Fruit fly (Drosophila melanogaster): Measurements from ENCODE around the gene CG13065.

The CG13065 gene

dm6 chr3L:16277135-16277534 is at the start of gene CG13065:
Gene CG13065, plus strand, starts transcription at chr3L:16277435.
- no peak for TF ChIP-seq noc (tag; optimal IDR thresholded peaks at IDR 0.05)

- no peak for TF ChIP-seq noc (tag; optimal IDR thresholded peaks at IDR 0.05)
These were observed 48.5 kb upstream of the CG13065 start, which contains the start of gene Tmx3 for dm6 chr3L:16228659-16229205. Gene Tmx3, plus strand, starts transcription at chr3L:16229100.

dm6 chr3L:16231857-16232256 is 45.4 kb upstream of the CG13065 start, which contains the start of the genes PDCD-5 and MED10:
Gene PDCD-5, minus strand, starts transcription at chr3L:16232038.
Gene MED10, plus strand, starts transcription at chr3L:16232084.
- no peak for TF ChIP-seq noc (tag; optimal IDR thresholded peaks at IDR 0.05)

DNA sequence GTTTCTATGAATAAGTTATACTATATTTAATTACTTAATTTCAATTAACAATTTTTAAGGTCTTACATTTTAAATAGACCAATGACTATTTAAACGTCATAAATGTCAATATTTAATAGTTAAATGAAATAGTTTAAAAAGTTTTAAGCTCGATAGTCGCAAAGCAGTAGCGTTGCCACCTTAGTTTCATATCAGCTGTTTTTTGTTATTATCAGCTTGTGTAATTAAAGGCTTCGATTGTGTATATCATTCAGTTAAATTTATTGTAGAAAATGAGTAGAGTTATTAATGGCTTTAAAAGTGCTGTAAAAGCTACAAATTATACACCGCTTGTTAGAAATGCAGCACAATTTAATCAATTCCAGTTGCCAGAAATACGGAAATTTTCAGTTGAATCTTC is 44.3 kb upstream of the CG13065 start, which contains the start of gene Hsc20:
Hsc20 (plus strand) TSS at position 204 of the 400 bp plus-strand sequence.
- no peak for TF ChIP-seq noc (tag; optimal IDR thresholded peaks at IDR 0.05)

DNA sequence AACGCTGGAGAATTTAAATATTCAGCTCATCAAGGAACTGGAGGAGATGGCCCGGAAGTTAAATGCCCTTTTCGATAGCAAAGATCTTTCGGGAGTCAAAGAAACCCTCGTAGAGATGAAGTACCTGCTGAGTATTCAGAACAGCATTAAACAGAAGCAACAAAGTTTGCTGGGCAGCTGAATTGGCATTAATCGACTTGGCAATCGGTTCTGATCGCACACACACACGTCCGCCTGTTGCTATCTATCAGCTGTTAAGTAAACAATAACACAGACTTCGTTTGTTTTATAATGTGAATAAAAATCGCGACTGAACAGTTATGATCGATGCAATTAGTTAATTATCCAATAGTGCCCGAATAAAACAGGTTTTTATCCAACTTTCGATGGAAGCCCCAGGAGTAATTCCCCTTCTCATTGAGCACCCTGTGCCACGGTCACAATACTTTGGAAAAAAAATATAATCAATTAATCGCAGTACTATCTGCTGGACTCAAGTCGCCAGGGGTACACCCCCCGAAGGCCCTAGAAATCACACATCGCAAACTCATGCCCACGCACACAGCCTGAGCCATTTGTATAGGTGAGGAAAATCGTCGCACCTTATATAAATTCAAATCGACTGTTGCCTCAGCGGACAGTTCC is 43.3 kb upstream of the CG13065 start:
- peak; percentile 10 for TF ChIP-seq noc (tag; optimal IDR thresholded peaks at IDR 0.05)

DNA sequence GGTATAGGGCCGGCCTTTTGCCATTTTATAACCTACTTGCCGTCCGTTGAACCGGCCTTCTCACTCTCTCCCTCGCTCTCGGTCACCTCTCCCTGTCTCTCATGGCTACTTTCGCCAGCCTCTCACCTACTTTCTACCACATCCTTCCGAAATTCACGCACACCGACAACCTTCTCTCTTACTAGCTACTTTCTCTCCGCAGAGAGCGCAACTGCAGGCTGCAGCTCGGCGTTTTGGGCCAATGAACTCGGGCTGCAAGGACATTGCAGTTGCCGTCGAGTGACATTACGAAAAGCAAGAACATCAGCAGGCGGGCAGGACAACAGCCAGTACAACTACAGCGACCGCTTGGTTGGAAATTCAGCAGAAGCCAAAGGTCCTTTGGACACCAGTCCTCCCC is 35.9 kb upstream of the CG13065 start:
- TF ChIP-seq noc (tag; optimal IDR thresholded peaks at IDR 0.05) = no peak

DNA sequence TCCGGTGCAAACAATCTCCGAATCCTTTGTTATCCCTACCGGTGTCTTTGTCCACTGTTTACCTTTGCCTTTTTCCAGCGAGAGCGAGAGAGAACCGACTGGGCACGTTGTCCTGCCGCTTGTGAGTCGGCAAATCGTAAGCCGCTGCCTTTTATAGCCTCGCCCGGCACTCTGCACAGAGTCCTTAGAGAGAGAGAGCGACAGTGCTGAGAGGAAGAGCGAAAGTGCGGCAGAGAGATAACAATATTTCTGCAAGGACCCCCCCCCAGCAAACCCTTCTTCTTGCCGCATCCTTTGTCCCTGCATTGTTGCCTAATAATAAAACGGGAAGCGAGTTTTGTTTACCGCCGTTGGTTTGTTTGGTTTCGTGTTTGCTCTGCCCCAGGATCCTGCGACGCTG is 25.0 kb upstream of the CG13065 start, which contains the start of gene CG13055:
CG13055 (minus strand) TSS at position 101 of the 400 bp plus-strand sequence.
- TF ChIP-seq noc (tag; optimal IDR thresholded peaks at IDR 0.05) = no peak

- TF ChIP-seq noc (tag; optimal IDR thresholded peaks at IDR 0.05) = no peak
These were observed 20.1 kb upstream of the CG13065 start, which contains the start of gene CG13054 for dm6 chr3L:16257118-16257627. Gene CG13054, minus strand, starts transcription at chr3L:16257191.

dm6 chr3L:16259552-16259951 is 17.7 kb upstream of the CG13065 start, which contains the start of gene CG13053:
Gene CG13053, minus strand, starts transcription at chr3L:16259722.
- TF ChIP-seq noc (tag; optimal IDR thresholded peaks at IDR 0.05) = no peak

DNA sequence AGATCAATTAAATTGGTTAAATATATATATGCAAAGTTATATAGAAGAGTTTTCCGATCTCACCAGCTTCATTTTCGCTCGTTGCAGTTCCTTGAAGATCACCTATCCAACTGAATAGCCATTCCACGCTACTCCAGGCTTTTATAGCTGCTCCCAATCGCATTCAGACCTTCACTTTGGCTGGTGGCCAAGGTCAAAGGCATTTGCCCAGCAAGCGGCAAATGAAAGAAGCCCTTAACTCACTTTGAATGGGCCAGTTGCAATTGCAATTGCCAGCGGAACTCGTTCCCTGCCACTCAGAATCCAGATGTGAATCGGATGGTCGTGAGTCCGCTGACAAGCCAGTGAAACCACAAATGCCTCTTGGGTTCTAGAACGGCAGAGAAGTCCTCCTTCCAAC is 15.7 kb upstream of the CG13065 start, which contains the start of gene CG34247:
CG34247 (minus strand) TSS at position 101 of the 400 bp plus-strand sequence.
- no peak for TF ChIP-seq noc (tag; optimal IDR thresholded peaks at IDR 0.05)

- no peak for TF ChIP-seq noc (tag; optimal IDR thresholded peaks at IDR 0.05)
These were observed 14.8 kb upstream of the CG13065 start, which contains the start of gene CG13071 for dm6 chr3L:16262440-16262839. Gene CG13071, plus strand, starts transcription at chr3L:16262740.

- TF ChIP-seq noc (tag; optimal IDR thresholded peaks at IDR 0.05) = no peak
These were observed 14.2 kb upstream of the CG13065 start, which contains the start of gene CG13070 for dm6 chr3L:16263043-16263442. Gene CG13070, plus strand, starts transcription at chr3L:16263343.

DNA sequence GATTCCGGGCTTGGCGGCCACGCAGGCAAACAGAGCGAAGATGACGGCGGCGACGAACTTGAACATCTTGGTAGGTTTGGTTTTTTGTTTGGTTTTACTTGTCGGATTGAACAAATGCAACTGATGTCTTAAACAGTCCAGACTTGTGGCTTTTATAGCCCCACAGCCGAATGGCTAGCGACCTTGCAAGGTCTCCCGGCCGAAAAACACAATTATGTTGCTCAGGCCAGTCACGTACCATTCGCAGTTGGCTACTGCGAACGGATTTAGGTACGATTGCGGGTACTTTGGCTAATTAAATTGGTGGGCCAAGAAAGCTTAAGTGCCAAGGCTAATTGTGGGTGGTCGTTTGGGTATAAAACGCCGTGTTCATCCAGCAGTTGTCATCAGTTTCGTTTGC is 12.2 kb upstream of the CG13065 start, which contains the start of the genes CG13051 and CG13069:
CG13051 (minus strand) TSS at position 101 of the 400 bp plus-strand sequence.
CG13069 (plus strand) TSS at position 386 of the 400 bp plus-strand sequence.
- no peak for TF ChIP-seq noc (tag; optimal IDR thresholded peaks at IDR 0.05)

- TF ChIP-seq noc (tag; optimal IDR thresholded peaks at IDR 0.05) = no peak
These were observed 9.0 kb upstream of the CG13065 start, which contains the start of gene CG4950 for dm6 chr3L:16268106-16268733. Gene CG4950, minus strand, starts transcription at chr3L:16268156.

DNA sequence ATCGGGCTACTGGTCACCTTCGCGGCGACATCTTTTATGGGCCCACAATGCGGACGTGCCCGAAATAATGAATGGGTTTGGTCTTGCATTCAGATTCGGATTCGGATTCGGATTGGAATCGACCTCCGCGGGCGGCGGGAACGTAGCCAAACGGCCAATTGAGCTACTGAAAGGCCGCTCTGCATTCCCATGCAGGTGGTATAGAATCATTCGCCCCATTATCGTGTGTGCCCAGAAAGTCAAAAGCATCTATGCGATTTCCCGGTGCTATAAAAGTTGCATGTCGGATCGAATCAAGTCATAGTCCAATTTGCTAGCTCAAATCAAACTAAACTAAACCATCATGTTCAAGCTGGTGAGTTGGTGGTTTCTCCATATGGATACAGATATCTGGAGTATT is 8.1 kb upstream of the CG13065 start, which contains the start of gene CG13068:
CG13068 (plus strand) TSS at position 301 of the 400 bp plus-strand sequence.
- no peak for TF ChIP-seq noc (tag; optimal IDR thresholded peaks at IDR 0.05)

All from whole organism, larva.